Worm (Caenorhabditis elegans): Measurements from ENCODE around the gene ZK662.5.

DNA sequence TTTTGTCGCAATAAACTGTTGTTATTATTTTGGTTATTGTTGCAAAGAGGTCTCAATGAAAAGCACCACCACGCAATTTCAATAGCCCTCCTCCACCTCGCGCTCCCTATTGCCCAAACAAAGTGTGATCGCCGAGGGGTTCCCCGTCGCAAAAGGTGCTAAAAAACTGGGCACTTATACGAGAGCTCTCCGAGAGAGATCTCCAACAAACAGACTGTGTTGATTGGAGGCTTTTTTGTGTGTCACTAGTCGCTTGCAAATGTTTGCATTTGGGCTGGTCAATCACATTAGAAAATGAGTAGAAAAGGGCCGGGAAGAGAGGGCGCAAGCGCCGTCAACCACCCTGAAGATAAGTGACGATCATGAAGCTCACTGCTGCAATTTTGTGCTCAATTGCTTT is 25.0 kb upstream of the ZK662.5 start, which contains the start of gene ZK662.2:
- TF ChIP-seq med-1 (GFP tag; optimal IDR thresholded peaks at IDR 0.05; ENCODE audit: insufficient read depth) = no peak
- no peak for TF ChIP-seq klf-2 (GFP tag; conservative IDR thresholded peaks at IDR 0.05)
- TF ChIP-seq ztf-29 (GFP tag; IDR thresholded peaks at IDR 0.05) = no peak
